Fruit fly (Drosophila melanogaster) Kc167 (cell line): ENCODE data around the gene Acam.

Source experiments
- Sin3A ChIP-seq: fragments of >200 bp; optimal IDR thresholded peaks from 2 replicates; lab custom pipeline; 2018; ENCODE audit warnings: missing external identifiers
- ttk ChIP-seq: sonication (Bioruptor generic); optimal IDR thresholded peaks from 2 replicates; lab custom pipeline; 2017; ENCODE audit warnings: missing external identifiers

dm6 chr3R:25776137-25776536, 35.6 kb upstream of the Acam start, which contains the start of gene CG17196:
- no peak for TF ChIP-seq ttk (lab: Kevin White, UChicago)
- no peak for TF ChIP-seq Sin3A
